Worm (Caenorhabditis elegans) whole organism, mixed stage, embryonic: ENCODE results near the gene C18E9.5.

Experiments
- bed-3 ChIP-seq: fragments of 200-800 bp; sonication (Bioruptor generic); optimal IDR thresholded peaks from 3 replicates; lab custom pipeline; 2018; ENCODE audit warnings: mild to moderate bottlenecking, missing genetic modification characterization, moderate library complexity, missing compliant biosample characterization
- blmp-1 ChIP-seq: fragments of 150-350 bp; optimal IDR thresholded peaks from 2 replicates; lab custom pipeline; 2014; ENCODE audit warnings: missing biosample characterization, missing genetic modification characterization
- ceh-43 ChIP-seq: fragments of 200-800 bp; sonication (Bioruptor generic); optimal IDR thresholded peaks from 2 replicates; lab custom pipeline; 2018; ENCODE audit warnings: mild to moderate bottlenecking, missing genetic modification characterization, moderate library complexity, missing compliant biosample characterization
- hlh-1 ChIP-seq: fragments of 150-350 bp; optimal IDR thresholded peaks from 2 replicates; lab custom pipeline; 2014; ENCODE audit warnings: missing biosample characterization, missing genetic modification reagents, missing genetic modification characterization
- mep-1 ChIP-seq: fragments of 150-350 bp; optimal IDR thresholded peaks from 2 replicates; lab custom pipeline; 2017; ENCODE audit warnings: missing biosample characterization, missing genetic modification reagents, missing genetic modification characterization, inconsistent platforms
- nhr-76 ChIP-seq: sonication (generic microtip); optimal IDR thresholded peaks from 2 replicates; lab custom pipeline; 2017; ENCODE audit warnings: missing biosample characterization, missing genetic modification characterization
- sem-2 ChIP-seq: fragments of 200-800 bp; sonication (Bioruptor generic); optimal IDR thresholded peaks from 2 replicates; lab custom pipeline; 2018; ENCODE audit warnings: mild to moderate bottlenecking, missing genetic modification characterization, missing compliant biosample characterization
- unc-39 ChIP-seq: fragments of 150-350 bp; optimal IDR thresholded peaks from 2 replicates; lab custom pipeline; 2014; ENCODE audit warnings: missing biosample characterization, missing genetic modification characterization
- ztf-11 ChIP-seq: fragments of 150-350 bp; optimal IDR thresholded peaks from 2 replicates; lab custom pipeline; 2014; ENCODE audit warnings: missing biosample characterization, missing genetic modification characterization

DNA sequence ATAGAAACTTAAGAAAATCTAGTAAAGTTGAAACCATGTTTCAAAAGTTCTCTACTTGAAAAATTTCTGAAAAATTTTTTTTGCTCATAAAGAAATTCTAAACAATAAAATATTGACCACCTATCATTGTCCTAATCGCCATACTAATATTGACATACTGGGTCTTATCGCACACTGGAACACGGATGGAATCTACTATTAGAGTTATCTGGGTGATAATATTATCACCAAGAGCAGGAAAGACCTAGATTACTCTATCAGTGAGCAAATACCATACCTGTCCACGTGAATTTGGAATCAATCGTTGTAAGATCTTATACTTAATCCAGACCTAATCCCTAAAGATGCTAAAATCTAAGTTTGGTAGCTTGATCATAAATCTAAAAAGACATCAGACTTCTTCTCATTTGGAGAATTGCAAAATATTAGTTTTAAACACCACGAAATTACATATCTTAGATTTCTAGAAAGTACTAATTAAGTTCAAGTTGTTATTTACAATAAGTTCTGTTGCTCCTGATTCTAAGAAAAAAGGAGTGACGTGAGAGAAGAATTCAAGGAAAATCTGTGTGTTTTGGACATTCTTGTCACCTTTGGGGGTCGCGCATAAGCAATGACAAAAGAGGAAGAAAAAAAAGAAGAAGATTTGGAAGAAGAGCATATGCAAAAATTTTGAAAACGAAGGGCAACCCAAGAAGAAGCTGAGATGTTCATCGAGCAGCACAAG, 40.4 kb downstream of the C18E9.5 start:
- no peak for TF ChIP-seq bed-3 (GFP tag; lab: Kevin White, UChicago)
- no peak for TF ChIP-seq ztf-11 (tag; lab: Kevin White, UChicago)
- no peak for TF ChIP-seq unc-39 (tag; lab: Kevin White, UChicago)
- no peak for TF ChIP-seq ceh-43 (GFP tag; lab: Kevin White, UChicago)
- TF ChIP-seq hlh-1 (tag; lab: Kevin White, UChicago): no peak
- TF ChIP-seq nhr-76 (tag; lab: Kevin White, UChicago): no peak
- TF ChIP-seq blmp-1 (tag; lab: Kevin White, UChicago): no peak
- no peak for TF ChIP-seq sem-2 (GFP tag; lab: Kevin White, UChicago)
- TF ChIP-seq mep-1 (tag; lab: Kevin White, UChicago): no peak
